Worm (Caenorhabditis elegans) whole organism, L1 larva: ENCODE measurements around the gene dnpp-1.

ENCODE experiments used
- C04F5.9 ChIP-seq: sonication (generic microtip); optimal IDR thresholded peaks from 2 replicates; lab custom pipeline; 2016; ENCODE audit warnings: missing genetic modification characterization, missing compliant biosample characterization
- C16A3.4 ChIP-seq: fragments of 150-350 bp; optimal IDR thresholded peaks from 2 replicates; lab custom pipeline; 2014; ENCODE audit warnings: missing biosample characterization, missing genetic modification characterization
- C34B4.2 ChIP-seq: sonication (generic microtip); optimal IDR thresholded peaks from 2 replicates; lab custom pipeline; 2017; ENCODE audit warnings: mild to moderate bottlenecking, missing genetic modification characterization, missing compliant biosample characterization
- F16B12.6 ChIP-seq: fragments of 150-350 bp; optimal IDR thresholded peaks from 2 replicates; lab custom pipeline; 2014; ENCODE audit warnings: missing biosample characterization, missing genetic modification characterization
- aly-2 ChIP-seq: fragments of 150-350 bp; optimal IDR thresholded peaks from 2 replicates; lab custom pipeline; 2014; ENCODE audit warnings: missing biosample characterization, missing genetic modification characterization
- ama-1 ChIP-seq: fragments of 150-350 bp; optimal IDR thresholded peaks from 2 replicates; lab custom pipeline; 2014
- blmp-1 ChIP-seq: fragments of 150-350 bp; optimal IDR thresholded peaks from 2 replicates; lab custom pipeline; 2014; ENCODE audit warnings: missing biosample characterization, missing genetic modification characterization
- ceh-82 ChIP-seq, 3 experiments: fragments of 150-350 bp in 1 of 3; sonication (generic microtip) in 2 of 3; optimal IDR thresholded peaks; 2 replicates each; lab custom pipeline; 2014 to 2017; ENCODE audit warnings: missing biosample characterization in 3 of 3, missing genetic modification characterization in 3 of 3
- ceh-88 ChIP-seq: fragments of 200-800 bp; sonication (Bioruptor generic); IDR thresholded peaks from 2 replicates; pipeline ENCODE4 v1.3.6; 2022; ENCODE audit warnings: missing genetic modification characterization, missing compliant biosample characterization
- ceh-90 ChIP-seq: sonication (generic microtip); optimal IDR thresholded peaks from 2 replicates; lab custom pipeline; 2016; ENCODE audit warnings: missing genetic modification characterization, missing compliant biosample characterization
- dpl-1 ChIP-seq, 3 experiments: fragments of 150-350 bp in 2 of 3; sonication (generic microtip) in 1 of 3; optimal IDR thresholded peaks; 2 replicates each; lab custom pipeline; 2014 to 2017; ENCODE audit warnings: missing biosample characterization in 3 of 3, missing genetic modification characterization in 3 of 3, missing genetic modification reagents in 3 of 3
- dsc-1 ChIP-seq: sonication (generic microtip); optimal IDR thresholded peaks from 2 replicates; lab custom pipeline; 2016; ENCODE audit warnings: mild to moderate bottlenecking, missing genetic modification characterization, missing compliant biosample characterization
- efl-1 ChIP-seq, 4 experiments: fragments of 150-350 bp; optimal IDR thresholded peaks in 3 of 4; peaks in 1 of 4; 1 replicate in 1 of 4; 2 replicates in 3 of 4; lab custom pipeline; 2014; ENCODE audit warnings: missing biosample characterization in 2 of 4, missing genetic modification characterization in 2 of 4, missing genetic modification reagents in 2 of 4
- elt-2 ChIP-seq: sonication (generic microtip); optimal IDR thresholded peaks from 2 replicates; lab custom pipeline; 2016; ENCODE audit warnings: missing genetic modification characterization, mild to moderate bottlenecking, inconsistent platforms, missing compliant biosample characterization, missing genetic modification reagents
- fkh-10 ChIP-seq: sonication (generic microtip); optimal IDR thresholded peaks from 2 replicates; lab custom pipeline; 2017; ENCODE audit warnings: missing biosample characterization, missing genetic modification reagents, missing genetic modification characterization
- fkh-4 ChIP-seq: sonication (generic microtip); optimal IDR thresholded peaks from 2 replicates; lab custom pipeline; 2016; ENCODE audit warnings: missing compliant biosample characterization, missing genetic modification characterization, borderline replicate concordance
- fos-1 ChIP-seq: fragments of 150-350 bp; optimal IDR thresholded peaks from 2 replicates; lab custom pipeline; 2014; ENCODE audit warnings: missing biosample characterization, missing genetic modification characterization
- hlh-4 ChIP-seq: sonication (generic microtip); optimal IDR thresholded peaks from 2 replicates; lab custom pipeline; 2016; ENCODE audit warnings: mild to moderate bottlenecking, missing genetic modification characterization, missing compliant biosample characterization
- hpl-2 ChIP-seq: fragments of 150-350 bp; optimal IDR thresholded peaks from 2 replicates; lab custom pipeline; 2014; ENCODE audit warnings: missing biosample characterization, missing genetic modification reagents, missing genetic modification characterization
- irx-1 ChIP-seq: sonication (generic microtip); optimal IDR thresholded peaks from 2 replicates; lab custom pipeline; 2016; ENCODE audit warnings: missing genetic modification characterization, missing compliant biosample characterization
- isw-1 ChIP-seq: fragments of 200-800 bp; sonication (Bioruptor generic); IDR thresholded peaks from 2 replicates; pipeline ENCODE4 v1.3.6; 2022; ENCODE audit warnings: missing genetic modification characterization, missing compliant biosample characterization
- jun-1 ChIP-seq: fragments of 150-350 bp; optimal IDR thresholded peaks from 2 replicates; lab custom pipeline; 2014; ENCODE audit warnings: missing biosample characterization, missing genetic modification reagents, missing genetic modification characterization
- lin-14 ChIP-seq: fragments of 200-800 bp; sonication (Bioruptor generic); optimal IDR thresholded peaks from 2 replicates; lab custom pipeline; 2018; ENCODE audit warnings: mild to moderate bottlenecking, missing genetic modification characterization, moderate library complexity, missing compliant biosample characterization
- lin-15B ChIP-seq: fragments of 150-350 bp; sonication (generic microtip); optimal IDR thresholded peaks from 3 replicates; lab custom pipeline; 2014; ENCODE audit warnings: missing biosample characterization, missing genetic modification characterization
- lin-35 ChIP-seq, 2 experiments: fragments of 150-350 bp; optimal IDR thresholded peaks; 2 replicates each; lab custom pipeline; 2014; ENCODE audit warnings: missing biosample characterization in 2 of 2, missing genetic modification characterization in 2 of 2, missing genetic modification reagents in 2 of 2
- lin-39 ChIP-seq: fragments of 150-350 bp; optimal IDR thresholded peaks from 2 replicates; lab custom pipeline; 2014; ENCODE audit warnings: missing biosample characterization, missing genetic modification reagents, missing genetic modification characterization
- lir-3 ChIP-seq: sonication (generic microtip); optimal IDR thresholded peaks from 2 replicates; lab custom pipeline; 2016; ENCODE audit warnings: mild to moderate bottlenecking, missing genetic modification characterization, moderate library complexity, missing compliant biosample characterization; ENCODE audit not compliant: poor library complexity
- lsy-2 ChIP-seq, 2 experiments: fragments of 150-350 bp; optimal IDR thresholded peaks; 2 replicates each; lab custom pipeline; 2014; ENCODE audit warnings: missing biosample characterization in 2 of 2, missing genetic modification characterization in 2 of 2
- mdl-1 ChIP-seq, 2 experiments: fragments of 150-350 bp; optimal IDR thresholded peaks; 2 replicates each; lab custom pipeline; 2014 to 2017; ENCODE audit warnings: missing biosample characterization in 2 of 2, missing genetic modification characterization in 2 of 2, inconsistent platforms in 1 of 2
- mef-2 ChIP-seq: fragments of 150-350 bp; optimal IDR thresholded peaks from 2 replicates; lab custom pipeline; 2014; ENCODE audit warnings: missing biosample characterization, missing genetic modification characterization
- mep-1 ChIP-seq: fragments of 150-350 bp; optimal IDR thresholded peaks from 2 replicates; lab custom pipeline; 2014; ENCODE audit warnings: missing biosample characterization, missing genetic modification characterization
- nhr-11 ChIP-seq: fragments of 150-350 bp; optimal IDR thresholded peaks from 2 replicates; lab custom pipeline; 2014; ENCODE audit warnings: missing biosample characterization, missing genetic modification characterization
- nhr-20 ChIP-seq: sonication (generic microtip); optimal IDR thresholded peaks from 2 replicates; lab custom pipeline; 2016; ENCODE audit warnings: mild to moderate bottlenecking, missing genetic modification characterization, missing compliant biosample characterization
- nhr-237 ChIP-seq: fragments of 150-350 bp; optimal IDR thresholded peaks from 2 replicates; lab custom pipeline; 2014; ENCODE audit warnings: missing biosample characterization, missing genetic modification characterization
- nhr-47 ChIP-seq: sonication (generic microtip); optimal IDR thresholded peaks from 2 replicates; lab custom pipeline; 2016; ENCODE audit warnings: mild to moderate bottlenecking, missing genetic modification characterization, moderate library complexity, missing compliant biosample characterization
- nhr-71 ChIP-seq: sonication (generic microtip); optimal IDR thresholded peaks from 2 replicates; lab custom pipeline; 2016; ENCODE audit warnings: mild to moderate bottlenecking, missing genetic modification characterization, moderate library complexity, missing compliant biosample characterization
- nhr-77 ChIP-seq: fragments of 150-350 bp; optimal IDR thresholded peaks from 2 replicates; lab custom pipeline; 2014; ENCODE audit warnings: missing biosample characterization, missing genetic modification characterization
- nhr-85 ChIP-seq: sonication (generic microtip); peaks from one replicate; lab custom pipeline; 2016; ENCODE audit warnings: missing genetic modification characterization, inconsistent platforms, missing compliant biosample characterization
- nhr-90 ChIP-seq: sonication (generic microtip); optimal IDR thresholded peaks from 2 replicates; lab custom pipeline; 2016; ENCODE audit warnings: mild to moderate bottlenecking, missing genetic modification characterization, missing compliant biosample characterization; ENCODE audit not compliant: poor library complexity
- pax-3 ChIP-seq: fragments of 200-800 bp; sonication (Bioruptor generic); optimal IDR thresholded peaks from 2 replicates; lab custom pipeline; 2018; ENCODE audit warnings: mild to moderate bottlenecking, missing genetic modification characterization, moderate library complexity, missing compliant biosample characterization
- pqm-1 ChIP-seq: sonication (generic microtip); optimal IDR thresholded peaks from 3 replicates; lab custom pipeline; 2017; ENCODE audit warnings: missing biosample characterization, missing genetic modification characterization
- skn-1 ChIP-seq: fragments of 150-350 bp; optimal IDR thresholded peaks from 2 replicates; lab custom pipeline; 2014; ENCODE audit warnings: missing biosample characterization, missing genetic modification characterization
- snu-23 ChIP-seq: sonication (generic microtip); optimal IDR thresholded peaks from 2 replicates; lab custom pipeline; 2016; ENCODE audit warnings: missing genetic modification characterization, missing compliant biosample characterization
- sptf-1 ChIP-seq: fragments of 150-350 bp; optimal IDR thresholded peaks from 2 replicates; lab custom pipeline; 2014; ENCODE audit warnings: missing biosample characterization, missing genetic modification characterization
- sup-37 ChIP-seq: fragments of 200-800 bp; sonication (Bioruptor generic); optimal IDR thresholded peaks from 2 replicates; lab custom pipeline; 2018; ENCODE audit warnings: mild to moderate bottlenecking, missing genetic modification characterization, missing compliant biosample characterization
- swsn-7 ChIP-seq: sonication (generic microtip); optimal IDR thresholded peaks from 2 replicates; lab custom pipeline; 2016; ENCODE audit warnings: missing genetic modification characterization, missing compliant biosample characterization
- tbx-2 ChIP-seq: sonication (generic microtip); optimal IDR thresholded peaks from 2 replicates; lab custom pipeline; 2016; ENCODE audit warnings: missing genetic modification characterization, missing compliant biosample characterization
- unc-98 ChIP-seq: fragments of 200-800 bp; sonication (Bioruptor generic); IDR thresholded peaks from 2 replicates; pipeline ENCODE4 v1.3.6; 2022; ENCODE audit warnings: missing genetic modification characterization, missing compliant biosample characterization
- vab-15 ChIP-seq: sonication (generic microtip); optimal IDR thresholded peaks from 2 replicates; lab custom pipeline; 2017; ENCODE audit warnings: missing genotype, mild to moderate bottlenecking, missing genetic modification characterization, missing compliant biosample characterization
- zag-1 ChIP-seq: fragments of 150-350 bp; optimal IDR thresholded peaks from 2 replicates; lab custom pipeline; 2014; ENCODE audit warnings: missing biosample characterization, missing genetic modification characterization
- zip-4 ChIP-seq: fragments of 200-800 bp; sonication (Bioruptor generic); optimal IDR thresholded peaks from 2 replicates; lab custom pipeline; 2018; ENCODE audit warnings: mild to moderate bottlenecking, missing genetic modification characterization, moderate library complexity, missing compliant biosample characterization
- ztf-4 ChIP-seq: fragments of 150-350 bp; optimal IDR thresholded peaks from 2 replicates; lab custom pipeline; 2014; ENCODE audit warnings: missing biosample characterization, missing genetic modification characterization

dnpp-1 gene

DNA sequence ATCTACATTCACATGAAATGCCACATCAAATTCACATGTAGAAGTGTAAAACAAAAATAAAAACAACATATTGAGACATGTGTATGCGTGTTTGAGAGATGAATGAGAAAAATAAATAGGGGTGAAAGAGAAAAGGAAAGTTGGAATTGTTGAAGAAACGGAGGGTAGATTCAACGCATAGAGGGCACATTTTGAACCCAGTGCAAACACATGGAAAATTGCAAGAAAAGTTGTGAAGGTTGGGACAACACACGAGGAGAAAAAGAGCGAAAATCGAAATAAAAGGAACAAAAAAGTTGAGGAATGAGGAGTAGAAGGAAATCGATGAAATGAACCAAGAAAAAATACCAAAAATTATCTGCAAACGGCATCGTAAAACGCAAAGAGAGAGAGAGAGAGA lies 24.0 kb downstream of the dnpp-1 start:
- no peak for TF ChIP-seq C16A3.4
- TF ChIP-seq pax-3 (tag; lab: Kevin White, UChicago): no peak
- TF ChIP-seq lin-14: peak; percentile 9
- TF ChIP-seq tbx-2: no peak
- no peak for TF ChIP-seq F16B12.6 (tag; lab: Kevin White, UChicago)
- TF ChIP-seq blmp-1: peak; percentile 57
- TF ChIP-seq zip-4 (GFP tag; lab: Kevin White, UChicago): no peak
- peak; percentile 57 for TF ChIP-seq dsc-1 (tag; lab: Kevin White, UChicago)
- no peak for TF ChIP-seq zag-1 (tag; lab: Kevin White, UChicago)

- no peak for TF ChIP-seq ceh-82 (tag; optimal IDR thresholded peaks at IDR 0.05; lab: Kevin White, UChicago)
- no peak for TF ChIP-seq pqm-1 (tag; lab: Kevin White, UChicago)
- TF ChIP-seq dpl-1 (GFP tag; optimal IDR thresholded peaks at IDR 0.05; lab: Kevin White, UChicago): peak in 1 of 3 experiments; percentile 7
- TF ChIP-seq mef-2 (tag; lab: Kevin White, UChicago): no peak
- TF ChIP-seq tbx-2: peak; percentile 21
- TF ChIP-seq C04F5.9 (tag; lab: Kevin White, UChicago): no peak
- TF ChIP-seq lin-15B (tag; lab: Kevin White, UChicago): no peak
- TF ChIP-seq unc-98: no peak
- no peak for TF ChIP-seq hlh-4 (tag; lab: Kevin White, UChicago)
- no peak for TF ChIP-seq efl-1 (optimal IDR thresholded peaks at IDR 0.05; lab: Kevin White, UChicago)
- TF ChIP-seq efl-1 (GFP tag; optimal IDR thresholded peaks at IDR 0.05 in 1 of 2; lab: Kevin White, UChicago): no peak
- no peak for TF ChIP-seq ceh-90 (tag; lab: Kevin White, UChicago)
- TF ChIP-seq nhr-47 (tag; lab: Kevin White, UChicago): no peak
- TF ChIP-seq zip-4 (GFP tag; lab: Kevin White, UChicago): no peak
- peak; percentile 24 for TF ChIP-seq hpl-2 (GFP tag; lab: Kevin White, UChicago)
- peak; percentile 35 for TF ChIP-seq nhr-20 (tag; lab: Kevin White, UChicago)
- no peak for TF ChIP-seq jun-1 (tag; lab: Kevin White, UChicago)
- TF ChIP-seq swsn-7 (tag; lab: Kevin White, UChicago): no peak
- no peak for TF ChIP-seq isw-1 (GFP tag; lab: Robert Waterston, UW)
- no peak for TF ChIP-seq vab-15 (tag; lab: Kevin White, UChicago)
- TF ChIP-seq nhr-90: peak; percentile 53
- no peak for TF ChIP-seq sptf-1 (tag; lab: Kevin White, UChicago)
- no peak for TF ChIP-seq ceh-88 (GFP tag; lab: Robert Waterston, UW)
- TF ChIP-seq elt-2 (tag; lab: Kevin White, UChicago): peak; percentile 75
- no peak for TF ChIP-seq skn-1
- TF ChIP-seq lir-3 (tag; lab: Kevin White, UChicago): no peak
- TF ChIP-seq lsy-2 (tag; optimal IDR thresholded peaks at IDR 0.05; lab: Kevin White, UChicago): peak; percentile 21 to 49
- no peak for TF ChIP-seq lin-39 (tag; lab: Kevin White, UChicago)
- no peak for TF ChIP-seq dsc-1 (tag; lab: Kevin White, UChicago)
- TF ChIP-seq ztf-4 (tag; lab: Kevin White, UChicago): no peak
- TF ChIP-seq sup-37: no peak
- no peak for TF ChIP-seq fos-1 (tag; lab: Kevin White, UChicago)
- peak; percentile 9 for TF ChIP-seq snu-23
- TF ChIP-seq nhr-11 (tag; lab: Kevin White, UChicago): no peak
- peak; percentile 59 for TF ChIP-seq nhr-71
- no peak for TF ChIP-seq fkh-4 (tag; lab: Kevin White, UChicago)
- TF ChIP-seq irx-1: no peak
- TF ChIP-seq lin-14: peak; percentile 25
- no peak for TF ChIP-seq fkh-10 (GFP tag; lab: Kevin White, UChicago)
- TF ChIP-seq lin-35 (GFP tag; optimal IDR thresholded peaks at IDR 0.05; lab: Kevin White, UChicago): peak in 1 of 2 experiments; percentile 41
- TF ChIP-seq nhr-237: no peak
- TF ChIP-seq blmp-1: no peak
- no peak for TF ChIP-seq C34B4.2
- peak; percentile 72 for TF ChIP-seq nhr-85 (tag; lab: Kevin White, UChicago)
- TF ChIP-seq ama-1 (lab: Kevin White, UChicago): no peak
- TF ChIP-seq mdl-1 (tag; optimal IDR thresholded peaks at IDR 0.05; lab: Kevin White, UChicago): no peak
- peak; percentile 28 for TF ChIP-seq mep-1 (tag; lab: Kevin White, UChicago)
- TF ChIP-seq nhr-77 (tag; lab: Kevin White, UChicago): no peak
- no peak for TF ChIP-seq aly-2 (tag; lab: Kevin White, UChicago)
Measured at ce11 chrIII:5839147-5839546, 24.5 kb downstream of the dnpp-1 start.
